Worm (Caenorhabditis elegans): Measurements from ENCODE around the gene W03F8.6.
"Not testable (repeated sequence)": the region's sequence is repeated elsewhere in the genome, so short reads cannot be mapped to it uniquely, and the experiment has no call there.

Gene W03F8.6

DNA sequence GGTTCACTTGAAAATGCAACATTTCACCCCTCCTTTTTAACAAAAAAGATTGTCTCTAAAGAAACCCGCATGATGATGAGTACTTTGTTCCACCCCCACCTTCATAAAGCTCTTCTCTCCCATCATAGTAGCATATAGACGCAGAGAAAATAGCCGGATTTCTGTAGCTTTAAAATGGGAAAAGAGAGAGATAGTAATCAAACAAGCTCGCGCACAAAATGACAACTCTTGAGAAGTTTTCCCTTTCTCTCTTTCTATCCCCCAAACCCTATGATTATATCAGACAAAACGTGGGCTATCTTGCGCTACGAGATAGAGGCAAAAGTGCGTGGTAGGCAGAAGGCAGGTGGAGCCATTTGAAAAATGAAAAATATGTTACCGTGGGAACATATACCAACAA lies 16.2 kb upstream of the W03F8.6 start:
- TF ChIP-seq him-1 (tag; optimal IDR thresholded peaks at IDR 0.05) (no peak), W03F9.2 (tag; optimal IDR thresholded peaks at IDR 0.05) (no peak), dao-5 (tag; optimal IDR thresholded peaks at IDR 0.05) (no peak)

DNA sequence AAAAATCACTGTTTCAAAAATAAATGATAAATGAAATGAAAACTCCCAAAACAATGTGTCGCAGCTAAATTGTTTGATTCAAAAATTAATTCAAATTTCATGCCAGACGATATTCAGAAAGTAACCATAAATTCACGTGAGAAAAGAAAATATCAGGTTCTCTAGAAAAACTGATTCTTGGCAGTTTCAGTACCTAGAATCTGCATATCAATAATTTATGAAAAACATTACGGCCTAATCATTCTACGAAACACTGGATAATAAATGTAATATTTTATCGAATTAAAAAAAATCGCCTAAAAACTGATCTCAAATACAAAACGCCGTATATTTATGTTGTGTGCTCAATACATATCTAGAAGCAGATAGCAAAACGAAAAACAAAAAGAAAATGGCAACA lies 14.4 kb upstream of the W03F8.6 start:
- no peak for TF ChIP-seq him-1 (tag; optimal IDR thresholded peaks at IDR 0.05)
- no peak for TF ChIP-seq W03F9.2 (tag; optimal IDR thresholded peaks at IDR 0.05)
- TF ChIP-seq dao-5 (tag; optimal IDR thresholded peaks at IDR 0.05): no peak

DNA sequence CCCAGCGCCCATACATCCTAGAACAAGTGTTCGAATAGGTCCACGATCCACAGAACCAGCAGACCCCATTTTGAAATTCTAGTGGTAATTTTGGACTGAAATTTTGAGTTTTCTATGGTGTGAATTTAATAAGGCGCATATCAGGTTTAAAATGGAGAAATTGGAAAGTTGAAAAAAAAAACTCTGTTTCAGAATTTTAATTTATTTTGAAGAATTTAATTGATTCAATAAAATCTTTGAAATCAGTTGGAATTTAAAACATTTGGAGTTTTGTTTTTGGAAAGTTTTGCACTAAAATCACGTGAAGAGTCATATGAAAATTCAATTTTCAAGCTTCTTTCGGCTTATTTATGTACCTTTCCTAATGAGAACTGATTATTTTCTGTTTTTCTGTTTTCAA lies 9.2 kb upstream of the W03F8.6 start, which contains the start of gene gpa-18:
gpa-18 (minus strand) TSS at position 101 of the 400 bp plus-strand sequence.
- TF ChIP-seq him-1 (tag; optimal IDR thresholded peaks at IDR 0.05) (no peak), W03F9.2 (tag; optimal IDR thresholded peaks at IDR 0.05) (no peak), dao-5 (tag; optimal IDR thresholded peaks at IDR 0.05) (no peak)

DNA sequence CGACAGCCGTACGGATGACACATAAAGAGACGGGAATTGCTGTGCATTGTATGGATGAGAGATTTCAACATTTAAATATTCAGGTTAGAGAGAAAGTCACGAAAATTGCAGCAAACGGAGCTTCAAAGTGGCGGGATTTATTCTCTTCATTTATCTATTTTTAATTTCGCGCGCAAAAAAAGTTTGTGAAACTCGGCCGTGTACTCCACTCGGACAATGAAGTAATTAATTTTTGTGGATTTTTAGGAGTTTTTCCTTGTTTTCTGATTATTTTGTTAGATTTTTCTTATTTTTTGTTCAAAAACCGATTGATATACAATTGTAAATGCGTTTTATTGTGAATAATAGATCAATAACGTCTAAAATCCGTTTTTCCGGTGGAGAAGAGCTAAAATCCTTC lies 1.7 kb upstream of the W03F8.6 start:
- TF ChIP-seq dao-5 (tag; optimal IDR thresholded peaks at IDR 0.05) (no peak), him-1 (tag; optimal IDR thresholded peaks at IDR 0.05) (no peak), W03F9.2 (tag; optimal IDR thresholded peaks at IDR 0.05) (no peak)

DNA sequence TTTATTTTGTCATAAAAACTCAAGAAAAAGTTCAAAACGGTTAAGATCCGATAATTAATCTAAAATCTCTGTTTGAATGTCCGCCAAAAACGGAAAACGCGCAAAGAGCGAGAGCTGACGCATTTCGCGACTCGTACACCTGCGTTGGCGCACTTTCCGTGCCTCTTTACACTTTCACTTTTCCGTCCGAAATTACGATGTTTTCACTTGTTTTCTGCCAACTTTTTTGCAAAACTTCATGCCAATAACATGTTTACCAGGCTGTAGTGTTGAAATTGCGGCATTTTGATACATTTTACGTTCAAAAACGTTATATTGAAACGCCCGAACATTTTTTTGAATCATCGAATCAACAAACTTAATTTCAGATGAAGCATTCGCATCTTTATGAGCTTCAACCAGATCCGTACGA lies 2.6 kb downstream of the W03F8.6 start, which contains the start of gene W03F8.4:
W03F8.4 (plus strand) TSS at position 369 of the 412 bp plus-strand sequence.
- TF ChIP-seq dao-5 (tag; optimal IDR thresholded peaks at IDR 0.05) (no peak), him-1 (tag; optimal IDR thresholded peaks at IDR 0.05) (no peak), W03F9.2 (tag; optimal IDR thresholded peaks at IDR 0.05) (peak; percentile 93)

DNA sequence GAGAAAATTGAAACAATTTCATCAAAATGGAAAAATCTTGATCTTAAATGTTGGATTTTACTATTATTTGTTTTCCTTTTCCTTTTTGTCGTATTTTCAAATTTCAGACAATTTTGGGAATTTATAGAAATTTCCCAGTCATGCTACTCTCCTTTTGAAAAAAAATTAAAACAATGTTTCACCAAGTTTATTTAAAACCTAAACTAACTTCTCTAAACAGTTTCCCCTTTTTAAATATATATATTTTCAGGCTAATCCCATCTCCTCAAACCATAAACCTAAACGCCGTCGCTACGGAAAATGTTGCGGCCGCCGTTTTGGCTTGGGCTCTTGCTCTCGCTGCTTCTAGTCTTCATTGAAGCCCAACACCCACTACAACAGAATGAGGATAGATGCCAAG lies 13.3 kb downstream of the W03F8.6 start, which contains the start of gene lam-1:
lam-1 (plus strand) TSS at position 301 of the 400 bp plus-strand sequence.
- TF ChIP-seq W03F9.2 (tag; optimal IDR thresholded peaks at IDR 0.05) (no peak), dao-5 (tag; optimal IDR thresholded peaks at IDR 0.05) (no peak), him-1 (tag; optimal IDR thresholded peaks at IDR 0.05) (no peak)

DNA sequence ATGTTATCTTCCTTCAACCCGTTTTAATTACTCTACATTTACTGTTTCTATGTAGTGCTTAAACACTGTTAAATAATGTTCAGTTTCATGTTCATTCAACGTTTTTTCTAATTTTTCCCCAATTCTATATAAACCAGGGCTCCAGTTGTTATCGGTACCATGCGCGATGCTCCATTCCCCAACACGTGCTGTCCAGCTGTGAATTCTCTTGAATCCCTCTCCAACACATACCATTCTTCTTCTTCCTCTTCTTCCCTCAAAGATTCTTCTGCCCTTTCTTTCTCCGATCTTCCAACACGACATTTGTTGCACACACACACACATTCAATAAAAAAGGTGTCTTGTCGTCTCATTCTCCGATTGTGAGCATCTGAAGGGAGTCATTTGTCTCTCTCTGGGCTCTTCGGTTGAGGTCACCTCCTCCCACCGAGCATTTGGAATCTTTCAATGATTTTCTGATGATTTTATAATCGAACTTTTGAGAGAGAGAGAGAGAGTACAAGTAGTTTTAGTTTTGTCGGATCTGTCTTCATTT lies 14.3 kb downstream of the W03F8.6 start:
- TF ChIP-seq him-1 (tag; optimal IDR thresholded peaks at IDR 0.05) (no peak), W03F9.2 (tag; optimal IDR thresholded peaks at IDR 0.05) (no peak), dao-5 (tag; optimal IDR thresholded peaks at IDR 0.05) (no peak)

DNA sequence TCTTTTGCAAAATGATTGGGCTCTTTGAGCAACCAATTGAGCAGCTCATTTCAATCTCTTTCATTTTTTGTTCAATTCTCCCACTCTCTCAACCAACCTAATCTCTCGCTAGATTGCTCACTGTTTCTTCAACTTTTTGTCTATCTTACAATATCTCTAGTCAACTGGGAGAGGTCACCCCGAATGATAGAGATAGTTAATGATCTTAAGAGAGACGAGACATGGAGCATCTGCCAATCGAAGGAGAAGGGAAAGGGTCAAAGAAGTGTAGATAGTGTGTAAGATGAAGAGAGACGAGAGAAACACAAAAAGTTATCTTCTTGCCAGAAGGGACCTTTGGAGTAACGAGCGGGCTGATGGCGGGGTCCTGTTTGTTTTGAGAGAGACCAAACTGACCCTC lies 17.0 kb downstream of the W03F8.6 start:
- TF ChIP-seq him-1 (tag; optimal IDR thresholded peaks at IDR 0.05): no peak
- no peak for TF ChIP-seq W03F9.2 (tag; optimal IDR thresholded peaks at IDR 0.05)
- TF ChIP-seq dao-5 (tag; optimal IDR thresholded peaks at IDR 0.05): no peak

DNA sequence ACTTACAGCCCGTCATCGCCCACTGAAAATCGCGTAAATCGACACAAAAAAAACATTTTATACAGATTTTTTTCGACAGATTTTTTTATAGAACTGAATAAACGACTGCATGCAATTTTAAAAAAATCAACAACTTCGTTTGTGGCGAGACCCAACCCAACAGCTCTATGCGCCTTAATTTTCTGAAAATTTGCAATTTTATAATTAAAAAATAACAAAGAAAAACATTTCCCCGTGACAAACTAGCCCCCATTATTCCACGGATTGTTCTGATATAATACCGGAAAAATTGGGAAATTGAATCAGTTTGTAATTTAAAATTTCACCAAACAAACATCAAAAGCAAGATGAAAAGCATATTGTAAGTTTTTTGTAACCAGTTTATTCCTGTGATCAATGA lies 20.4 kb downstream of the W03F8.6 start, which contains the start of gene ptp-5.1:
ptp-5.1 (plus strand) TSS at position 301 of the 400 bp plus-strand sequence.
- TF ChIP-seq him-1 (tag; optimal IDR thresholded peaks at IDR 0.05): no peak
- TF ChIP-seq dao-5 (tag; optimal IDR thresholded peaks at IDR 0.05): no peak
- TF ChIP-seq W03F9.2 (tag; optimal IDR thresholded peaks at IDR 0.05): no peak

DNA sequence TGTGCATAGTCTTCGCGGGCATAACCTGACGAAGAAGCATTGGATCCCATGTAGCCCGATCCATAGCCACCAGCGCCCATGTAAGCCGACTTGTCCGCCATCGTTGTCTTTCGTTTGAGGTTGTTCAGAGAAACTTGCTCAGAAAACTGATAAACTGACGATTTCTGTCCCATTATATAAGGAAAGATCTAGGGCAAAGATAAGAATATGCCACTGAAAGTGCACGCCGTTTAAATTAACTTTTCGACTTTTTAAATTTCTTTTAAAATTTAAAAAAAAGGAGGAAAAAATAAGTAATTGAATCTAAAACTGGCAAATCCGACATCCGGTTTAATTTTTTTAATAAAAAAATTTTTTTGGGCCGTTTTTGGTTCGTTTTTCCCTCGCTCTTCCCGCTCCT lies 20.8 kb downstream of the W03F8.6 start, which contains the start of gene nspd-6:
nspd-6 (minus strand) TSS at position 101 of the 400 bp plus-strand sequence.
- TF ChIP-seq dao-5, W03F9.2, him-1 (tag; optimal IDR thresholded peaks at IDR 0.05): not testable (repeated sequence)

DNA sequence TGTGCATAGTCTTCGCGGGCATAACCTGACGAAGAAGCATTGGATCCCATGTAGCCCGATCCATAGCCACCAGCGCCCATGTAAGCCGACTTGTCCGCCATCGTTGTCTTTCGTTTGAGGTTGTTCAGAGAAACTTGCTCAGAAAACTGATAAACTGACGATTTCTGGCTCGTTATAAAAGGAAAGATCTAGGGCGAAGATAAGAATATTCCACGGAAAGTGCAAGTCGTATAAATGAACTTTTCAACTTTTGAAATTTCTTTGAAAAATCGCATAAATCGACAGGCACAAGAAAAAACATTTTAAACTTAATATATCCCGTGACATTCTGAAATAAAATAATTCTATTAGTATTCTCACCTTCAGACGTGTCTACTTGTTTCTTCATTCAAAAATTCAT lies 23.4 kb downstream of the W03F8.6 start, which contains the start of the genes nspd-3 and C24D10.2:
nspd-3 (minus strand) TSS at position 101 of the 400 bp plus-strand sequence.
C24D10.2 (plus strand) TSS at position 399 of the 400 bp plus-strand sequence.
- TF ChIP-seq dao-5, W03F9.2, him-1 (tag; optimal IDR thresholded peaks at IDR 0.05): not testable (repeated sequence)

DNA sequence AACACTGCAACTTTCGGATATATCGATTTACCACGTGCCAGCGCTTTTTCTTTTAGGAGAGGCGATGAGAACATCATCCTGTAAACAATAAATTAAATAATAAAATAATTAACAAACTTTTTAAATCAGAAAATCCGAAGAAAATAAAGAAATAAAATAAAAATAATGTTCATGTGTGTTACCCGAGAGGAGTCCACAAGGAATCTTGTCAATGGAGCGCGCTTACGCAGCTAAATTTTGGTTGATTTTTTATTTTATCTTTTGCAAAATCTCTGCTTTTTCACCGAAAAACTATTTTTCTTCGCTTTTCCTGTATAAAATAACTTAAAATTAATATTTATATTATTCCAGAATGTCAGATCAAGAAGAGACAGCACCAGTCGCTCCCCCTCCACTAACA lies 26.2 kb downstream of the W03F8.6 start, which contains the start of the genes C24D10.6 and C24D10.4:
C24D10.6 (minus strand) TSS at position 78 of the 400 bp plus-strand sequence.
C24D10.4 (plus strand) TSS at position 352 of the 400 bp plus-strand sequence.
- TF ChIP-seq him-1 (tag; optimal IDR thresholded peaks at IDR 0.05) (no peak), dao-5 (tag; optimal IDR thresholded peaks at IDR 0.05) (no peak), W03F9.2 (tag; optimal IDR thresholded peaks at IDR 0.05) (peak; percentile 19)

DNA sequence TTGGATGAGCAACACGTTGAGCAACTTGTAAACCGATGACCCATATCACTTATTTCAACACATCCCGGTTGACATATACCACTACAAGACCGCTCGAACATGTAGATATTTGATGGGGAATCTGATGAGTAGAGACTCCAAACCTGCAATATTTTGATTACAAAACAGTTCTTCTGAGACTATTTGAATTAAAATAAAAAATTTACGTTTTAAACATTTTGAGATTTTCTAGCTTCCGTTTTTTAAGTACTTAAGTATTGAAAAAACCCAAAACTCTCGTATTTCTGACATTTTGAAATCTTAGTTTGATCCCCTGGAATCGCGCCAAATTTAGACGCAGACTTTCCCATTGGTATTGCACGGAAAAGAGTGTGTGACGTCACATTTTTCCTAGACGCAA lies 29.2 kb downstream of the W03F8.6 start, which contains the start of gene C24D10.49:
C24D10.49 (minus strand) TSS at position 101 of the 400 bp plus-strand sequence.
- TF ChIP-seq W03F9.2 (tag; optimal IDR thresholded peaks at IDR 0.05): no peak
- no peak for TF ChIP-seq him-1 (tag; optimal IDR thresholded peaks at IDR 0.05)
- TF ChIP-seq dao-5 (tag; optimal IDR thresholded peaks at IDR 0.05): no peak

DNA sequence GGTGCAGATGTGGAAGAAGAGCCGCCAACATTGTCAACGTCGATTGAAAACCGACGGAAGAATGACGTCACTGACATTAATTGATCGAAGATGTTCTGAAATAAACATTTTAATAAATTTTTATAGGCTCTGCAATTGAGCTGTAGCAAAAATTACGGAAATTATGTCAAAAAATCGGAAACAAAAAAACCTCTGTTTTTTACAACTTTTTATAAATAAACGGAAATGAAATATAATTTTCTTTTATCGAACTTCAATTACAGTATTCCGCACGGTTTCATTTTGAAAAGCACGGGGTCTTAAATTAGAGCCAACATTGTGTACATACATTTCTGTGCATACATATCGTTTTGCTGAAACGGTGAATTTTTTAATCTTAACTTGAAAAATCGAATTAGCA lies 34.0 kb downstream of the W03F8.6 start, which contains the start of gene soc-2:
soc-2 (minus strand) TSS at position 101 of the 400 bp plus-strand sequence.
- no peak for TF ChIP-seq him-1 (tag; optimal IDR thresholded peaks at IDR 0.05)

All from whole organism, L4/young adult.